Worm (Caenorhabditis elegans) whole organism, mixed stage, embryonic: ENCODE measurements around the gene cyd-1.
A peak's percentile ranks its signal among the peaks of the same experiment; 100 is the strongest.

Experiments used
- blmp-1 ChIP-seq: fragments of 150-350 bp; optimal IDR thresholded peaks from 2 replicates; lab custom pipeline; 2014; ENCODE audit warnings: missing biosample characterization, missing genetic modification characterization
- elt-1 ChIP-seq: sonication (generic microtip); optimal IDR thresholded peaks from 2 replicates; lab custom pipeline; 2017; ENCODE audit warnings: missing genetic modification characterization, mild to moderate bottlenecking, missing compliant biosample characterization, antibody characterized with exemption, moderate library complexity, borderline replicate concordance; ENCODE audit not compliant: insufficient read depth
- elt-3 ChIP-seq: fragments of 150-350 bp; optimal IDR thresholded peaks from 2 replicates; lab custom pipeline; 2014; ENCODE audit warnings: missing biosample characterization, missing genetic modification characterization
- hlh-1 ChIP-seq: fragments of 150-350 bp; optimal IDR thresholded peaks from 2 replicates; lab custom pipeline; 2014; ENCODE audit warnings: missing biosample characterization, missing genetic modification reagents, missing genetic modification characterization
- lin-13 ChIP-seq: fragments of 150-350 bp; optimal IDR thresholded peaks from 2 replicates; lab custom pipeline; 2014; ENCODE audit warnings: missing biosample characterization, missing genetic modification characterization
- lsy-2 ChIP-seq: fragments of 150-350 bp; optimal IDR thresholded peaks from 2 replicates; lab custom pipeline; 2014; ENCODE audit warnings: missing biosample characterization, missing genetic modification characterization
- mep-1 ChIP-seq: fragments of 150-350 bp; optimal IDR thresholded peaks from 2 replicates; lab custom pipeline; 2017; ENCODE audit warnings: missing biosample characterization, missing genetic modification reagents, missing genetic modification characterization, inconsistent platforms
- nhr-12 ChIP-seq: fragments of 150-350 bp; optimal IDR thresholded peaks from 2 replicates; lab custom pipeline; 2014; ENCODE audit warnings: missing biosample characterization, missing genetic modification characterization
- nhr-237 ChIP-seq: fragments of 150-350 bp; optimal IDR thresholded peaks from 2 replicates; lab custom pipeline; 2014; ENCODE audit warnings: missing biosample characterization, missing genetic modification characterization
- nhr-28 ChIP-seq: fragments of 150-350 bp; optimal IDR thresholded peaks from 2 replicates; lab custom pipeline; 2014; ENCODE audit warnings: missing biosample characterization, missing genetic modification characterization
- snpc-4 ChIP-seq: fragments of 150-350 bp; optimal IDR thresholded peaks from 2 replicates; lab custom pipeline; 2014; ENCODE audit warnings: missing biosample characterization, missing genetic modification characterization
- ztf-11 ChIP-seq: fragments of 150-350 bp; optimal IDR thresholded peaks from 2 replicates; lab custom pipeline; 2014; ENCODE audit warnings: missing biosample characterization, missing genetic modification characterization

ce11 chrII:12953297-12953696, 27.1 kb upstream of the cyd-1 start:
- TF ChIP-seq blmp-1 (tag; lab: Kevin White, UChicago): no peak
- TF ChIP-seq nhr-12 (tag; lab: Kevin White, UChicago): no peak
- TF ChIP-seq nhr-28: no peak
- peak; percentile 24 for TF ChIP-seq lsy-2 (tag; lab: Kevin White, UChicago)
- TF ChIP-seq mep-1 (tag; lab: Kevin White, UChicago): no peak
- TF ChIP-seq elt-1: peak; percentile 24
- no peak for TF ChIP-seq ztf-11 (tag; lab: Kevin White, UChicago)
- peak; percentile 1 for TF ChIP-seq hlh-1 (tag; lab: Kevin White, UChicago)
- no peak for TF ChIP-seq elt-3 (tag; lab: Kevin White, UChicago)
- TF ChIP-seq snpc-4: no peak
- TF ChIP-seq nhr-237: no peak
- TF ChIP-seq lin-13 (tag; lab: Kevin White, UChicago): no peak
